Fruit fly (Drosophila melanogaster) whole organism, embryonic: ENCODE measurements around the gene Pstk.

Source experiments
- Blimp-1 ChIP-seq: fragments of 200-800 bp; sonication (Bioruptor generic); optimal IDR thresholded peaks from 3 replicates; lab custom pipeline; 2018; ENCODE audit warnings: missing biosample characterization, missing genetic modification characterization, mild to moderate bottlenecking, moderate library complexity, missing genetic modification reagents
- CG10979 ChIP-seq: fragments of 200-800 bp; sonication (Bioruptor generic); optimal IDR thresholded peaks from 2 replicates; lab custom pipeline; 2018; ENCODE audit warnings: missing biosample characterization, mild to moderate bottlenecking, missing genetic modification characterization, moderate library complexity
- CG11560 ChIP-seq: fragments of 200-800 bp; sonication (Bioruptor generic); IDR thresholded peaks from 3 replicates; pipeline ENCODE4 v1.3.6; 2022; ENCODE audit warnings: missing biosample characterization, missing genetic modification characterization
- CG1233 ChIP-seq: fragments of 200-800 bp; sonication (Bioruptor generic); optimal IDR thresholded peaks from 4 replicates; lab custom pipeline; 2018; ENCODE audit warnings: missing biosample characterization, mild to moderate bottlenecking, missing genetic modification characterization
- CG12769 ChIP-seq: fragments of 200-800 bp; sonication (Bioruptor generic); optimal IDR thresholded peaks from 2 replicates; lab custom pipeline; 2019; ENCODE audit warnings: missing biosample characterization, mild to moderate bottlenecking, missing genetic modification characterization, moderate library complexity
- CG13424 ChIP-seq: fragments of 200-800 bp; sonication (Bioruptor generic); optimal IDR thresholded peaks from 2 replicates; lab custom pipeline; 2019; ENCODE audit warnings: missing biosample characterization, mild to moderate bottlenecking, missing genetic modification characterization, moderate library complexity
- CG13624 ChIP-seq: fragments of 200-800 bp; sonication (Bioruptor generic); optimal IDR thresholded peaks from 2 replicates; lab custom pipeline; 2016; ENCODE audit warnings: missing biosample characterization, missing genetic modification characterization
- CG13775 ChIP-seq: fragments of 200-800 bp; sonication (Bioruptor generic); optimal IDR thresholded peaks from 3 replicates; lab custom pipeline; 2017; ENCODE audit warnings: missing biosample characterization, mild to moderate bottlenecking, missing genetic modification characterization
- CG15269 ChIP-seq: fragments of 200-800 bp; sonication (Bioruptor generic); optimal IDR thresholded peaks from 2 replicates; lab custom pipeline; 2018; ENCODE audit warnings: missing biosample characterization, mild to moderate bottlenecking, missing genetic modification characterization, moderate library complexity
- CG17829 ChIP-seq: fragments of 200-800 bp; optimal IDR thresholded peaks from 2 replicates; lab custom pipeline; 2019; ENCODE audit warnings: missing biosample characterization, mild to moderate bottlenecking, missing genetic modification characterization, moderate library complexity
- CG18011 ChIP-seq: fragments of 200-800 bp; sonication (Bioruptor generic); optimal IDR thresholded peaks from 2 replicates; lab custom pipeline; 2017; ENCODE audit warnings: missing biosample characterization, missing genetic modification characterization, mild to moderate bottlenecking, moderate library complexity, missing genotype
- CG3281 ChIP-seq: fragments of 200-800 bp; sonication (Bioruptor generic); optimal IDR thresholded peaks from 3 replicates; lab custom pipeline; 2017; ENCODE audit warnings: missing biosample characterization, mild to moderate bottlenecking, missing genetic modification characterization
- CG34224 ChIP-seq: fragments of 200-800 bp; sonication (Bioruptor generic); IDR thresholded peaks from 3 replicates; pipeline ENCODE4 v1.3.6; 2022; ENCODE audit warnings: missing biosample characterization, missing genetic modification characterization; ENCODE audit not compliant: partially characterized antibody
- CG3838 ChIP-seq: fragments of 200-800 bp; sonication (Bioruptor generic); optimal IDR thresholded peaks from 3 replicates; lab custom pipeline; 2016; ENCODE audit warnings: missing biosample characterization, missing genetic modification characterization
- CG4404 ChIP-seq: fragments of 200-800 bp; sonication (Bioruptor generic); IDR thresholded peaks from 2 replicates; pipeline ENCODE4 v1.3.6; 2022; ENCODE audit warnings: missing biosample characterization, missing genetic modification characterization
- CG6791 ChIP-seq: fragments of 200-800 bp; sonication (Bioruptor generic); IDR thresholded peaks from 3 replicates; pipeline ENCODE4 v1.3.6; 2022; ENCODE audit warnings: missing biosample characterization, missing genetic modification characterization; ENCODE audit not compliant: partially characterized antibody
- CG7556 ChIP-seq: fragments of 200-800 bp; sonication (Bioruptor generic); optimal IDR thresholded peaks from 2 replicates; lab custom pipeline; 2017; ENCODE audit warnings: missing biosample characterization, mild to moderate bottlenecking, missing genetic modification characterization
- CG7928 ChIP-seq: fragments of 200-800 bp; sonication (Bioruptor generic); optimal IDR thresholded peaks from 2 replicates; lab custom pipeline; 2017; ENCODE audit warnings: missing biosample characterization, mild to moderate bottlenecking, missing genetic modification characterization
- CG7987 ChIP-seq: fragments of 200-800 bp; sonication (Bioruptor generic); optimal IDR thresholded peaks from 2 replicates; lab custom pipeline; 2018; ENCODE audit warnings: missing biosample characterization, mild to moderate bottlenecking, missing genetic modification characterization, moderate library complexity
- CkIIα-i1 ChIP-seq: fragments of 200-800 bp; sonication (Bioruptor generic); IDR thresholded peaks from 2 replicates; pipeline ENCODE4 v1.3.6; 2022; ENCODE audit warnings: missing biosample characterization, missing genetic modification characterization
- Dad ChIP-seq: fragments of 200-800 bp; sonication (Bioruptor generic); optimal IDR thresholded peaks from 3 replicates; lab custom pipeline; 2016; ENCODE audit warnings: missing biosample characterization, missing genetic modification characterization
- Fer2 ChIP-seq: fragments of 200-800 bp; sonication (Bioruptor generic); optimal IDR thresholded peaks from 2 replicates; lab custom pipeline; 2018; ENCODE audit warnings: missing biosample characterization, mild to moderate bottlenecking, missing genetic modification characterization, moderate library complexity
- HLHmδ ChIP-seq: fragments of 200-800 bp; sonication (Bioruptor generic); optimal IDR thresholded peaks from 2 replicates; lab custom pipeline; 2018; ENCODE audit warnings: missing biosample characterization, mild to moderate bottlenecking, missing genetic modification characterization, moderate library complexity
- Hand ChIP-seq: fragments of 200-800 bp; sonication (Bioruptor generic); optimal IDR thresholded peaks from 2 replicates; lab custom pipeline; 2017; ENCODE audit warnings: mild to moderate bottlenecking, missing biosample characterization, missing genetic modification reagents, missing genetic modification characterization
- Hmr ChIP-seq: fragments of 200-800 bp; sonication (Bioruptor generic); optimal IDR thresholded peaks from 3 replicates; lab custom pipeline; 2017; ENCODE audit warnings: mild to moderate bottlenecking, missing biosample characterization, missing genetic modification reagents, missing genetic modification characterization
- Hr3 ChIP-seq: fragments of 200-800 bp; sonication (Bioruptor generic); optimal IDR thresholded peaks from 3 replicates; lab custom pipeline; 2016; ENCODE audit warnings: missing biosample characterization, missing genetic modification characterization
- Med ChIP-seq: fragments of 200-800 bp; sonication (Bioruptor generic); peaks from one replicate; lab custom pipeline; 2016; ENCODE audit warnings: missing biosample characterization, missing genetic modification characterization, mild to moderate bottlenecking, inconsistent platforms, moderate library complexity
- NfI ChIP-seq: fragments of 200-800 bp; sonication (Bioruptor generic); optimal IDR thresholded peaks from 3 replicates; lab custom pipeline; 2018; ENCODE audit warnings: missing biosample characterization, mild to moderate bottlenecking, missing genetic modification characterization, moderate library complexity
- Vsx1 ChIP-seq: fragments of 200-800 bp; sonication (Bioruptor generic); optimal IDR thresholded peaks from 2 replicates; lab custom pipeline; 2017; ENCODE audit warnings: missing biosample characterization, mild to moderate bottlenecking, missing genetic modification characterization, missing genetic modification reagents
- abd-A ChIP-seq: fragments of 200-800 bp; sonication (Bioruptor generic); optimal IDR thresholded peaks from 3 replicates; lab custom pipeline; 2019; ENCODE audit warnings: missing biosample characterization, mild to moderate bottlenecking, missing genetic modification characterization, moderate library complexity
- btn ChIP-seq: fragments of 200-800 bp; sonication (Bioruptor generic); optimal IDR thresholded peaks from 2 replicates; lab custom pipeline; 2016; ENCODE audit warnings: missing biosample characterization, missing genetic modification characterization
- caup ChIP-seq: fragments of 200-800 bp; sonication (Bioruptor generic); optimal IDR thresholded peaks from 3 replicates; lab custom pipeline; 2017; ENCODE audit warnings: missing biosample characterization, mild to moderate bottlenecking, missing genetic modification characterization, moderate library complexity; ENCODE audit not compliant: severe bottlenecking
- corto ChIP-seq: fragments of 200-800 bp; sonication (Bioruptor generic); optimal IDR thresholded peaks from 2 replicates; lab custom pipeline; 2016; ENCODE audit warnings: missing biosample characterization, mild to moderate bottlenecking, missing genetic modification characterization, moderate library complexity
- crol ChIP-seq: fragments of 200-800 bp; sonication (Bioruptor generic); IDR thresholded peaks from 2 replicates; pipeline ENCODE4 v1.3.6; 2022; ENCODE audit warnings: missing biosample characterization, missing genetic modification characterization
- cwo ChIP-seq: fragments of 200-800 bp; sonication (Bioruptor generic); optimal IDR thresholded peaks from 3 replicates; lab custom pipeline; 2017; ENCODE audit warnings: missing biosample characterization, missing genetic modification characterization, mild to moderate bottlenecking, moderate library complexity, missing genetic modification reagents
- ems ChIP-seq: fragments of 200-800 bp; sonication (Bioruptor generic); optimal IDR thresholded peaks from 3 replicates; lab custom pipeline; 2016; ENCODE audit warnings: missing biosample characterization, missing genetic modification characterization
- gcm2 ChIP-seq: fragments of 200-800 bp; sonication (Bioruptor generic); optimal IDR thresholded peaks from 2 replicates; lab custom pipeline; 2016; ENCODE audit warnings: missing biosample characterization, missing genetic modification characterization
- gem ChIP-seq: fragments of 200-800 bp; sonication (Bioruptor generic); optimal IDR thresholded peaks from 2 replicates; lab custom pipeline; 2019; ENCODE audit warnings: missing biosample characterization, mild to moderate bottlenecking, missing genetic modification characterization, moderate library complexity
- grau ChIP-seq: fragments of 200-800 bp; optimal IDR thresholded peaks from 3 replicates; lab custom pipeline; 2019; ENCODE audit warnings: missing biosample characterization, mild to moderate bottlenecking, missing genetic modification characterization, moderate library complexity
- ind ChIP-seq: fragments of 200-800 bp; sonication (Bioruptor generic); optimal IDR thresholded peaks from 3 replicates; lab custom pipeline; 2016; ENCODE audit warnings: missing biosample characterization, missing genetic modification characterization
- inv ChIP-seq: fragments of 200-800 bp; sonication (Bioruptor generic); IDR thresholded peaks from 2 replicates; pipeline ENCODE4 v1.3.6; 2022; ENCODE audit warnings: missing biosample characterization, missing genetic modification characterization; ENCODE audit not compliant: partially characterized antibody
- ken ChIP-seq: fragments of 200-800 bp; sonication (Bioruptor generic); IDR thresholded peaks from 3 replicates; pipeline ENCODE4 v1.3.6; 2022; ENCODE audit warnings: missing biosample characterization, missing genetic modification characterization
- kni ChIP-seq: fragments of 200-800 bp; sonication (Bioruptor generic); optimal IDR thresholded peaks from 3 replicates; lab custom pipeline; 2017; ENCODE audit warnings: mild to moderate bottlenecking, missing biosample characterization, missing genetic modification reagents, missing genetic modification characterization
- maf-S ChIP-seq: fragments of 200-800 bp; sonication (Bioruptor generic); optimal IDR thresholded peaks from 2 replicates; lab custom pipeline; 2016; ENCODE audit warnings: missing biosample characterization, missing genetic modification characterization
- mirr ChIP-seq: fragments of 200-800 bp; sonication (Bioruptor generic); optimal IDR thresholded peaks from 3 replicates; lab custom pipeline; 2018; ENCODE audit warnings: missing biosample characterization, mild to moderate bottlenecking, missing genetic modification characterization
- phol ChIP-seq: fragments of 200-800 bp; sonication (Bioruptor generic); optimal IDR thresholded peaks from 3 replicates; lab custom pipeline; 2018; ENCODE audit warnings: missing biosample characterization, mild to moderate bottlenecking, missing genetic modification characterization, moderate library complexity
- pros ChIP-seq: fragments of 200-800 bp; sonication (Bioruptor generic); optimal IDR thresholded peaks from 3 replicates; lab custom pipeline; 2019; ENCODE audit warnings: missing biosample characterization, mild to moderate bottlenecking, missing genetic modification characterization, moderate library complexity
- rib ChIP-seq: fragments of 200-800 bp; sonication (Bioruptor generic); IDR thresholded peaks from 2 replicates; pipeline ENCODE4 v1.3.6; 2022; ENCODE audit warnings: missing biosample characterization, missing genetic modification characterization
- seq ChIP-seq: fragments of 200-800 bp; sonication (Bioruptor generic); IDR thresholded peaks from 2 replicates; pipeline ENCODE4 v1.3.6; 2022; ENCODE audit warnings: missing biosample characterization, missing genetic modification characterization

The Pstk gene

DNA sequence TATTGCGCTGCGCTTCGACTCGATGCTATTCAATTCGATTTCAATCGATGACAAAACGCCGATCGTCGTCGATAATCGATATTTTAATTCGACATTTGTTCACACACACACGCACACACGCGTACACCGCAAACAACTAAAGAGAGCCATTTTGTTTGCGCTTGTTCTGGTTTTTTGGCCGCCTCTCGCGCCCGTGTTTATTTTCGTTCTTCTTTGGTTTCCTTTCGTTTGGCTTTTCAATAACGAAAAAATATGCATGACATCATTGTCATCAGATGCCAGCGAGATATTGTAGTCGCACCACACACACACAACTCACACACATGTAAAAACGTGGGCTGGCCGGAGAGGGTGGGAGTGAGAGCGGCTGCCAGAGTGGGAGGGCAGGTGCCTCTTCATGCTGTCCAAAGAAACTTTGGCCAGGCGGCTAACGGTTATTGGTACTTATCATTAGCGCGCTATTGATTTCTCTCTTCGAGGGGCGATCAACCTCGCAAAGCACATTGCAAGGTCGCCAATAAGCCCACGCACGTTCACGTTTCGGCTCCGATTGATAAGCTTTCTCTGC is 10.2 kb downstream of the Pstk start:
- no peak for TF ChIP-seq Hand
- TF ChIP-seq inv (GFP tag; lab: Robert Waterston, UW): 0 out of 2 replicates have a peak, but pooled peaks have one; percentile 17
- TF ChIP-seq CG17829 (tag; lab: Kevin White, UChicago): no peak
- no peak for TF ChIP-seq CG3281 (GFP tag; lab: Kevin White, UChicago)
- peak; percentile 35; the same call in 2 of the 3 replicates for TF ChIP-seq CG34224
- TF ChIP-seq mirr (GFP tag; lab: Kevin White, UChicago): peak; percentile 65
- no peak for TF ChIP-seq CkIIα-i1 (GFP tag; lab: Robert Waterston, UW)
- peak; percentile 26 for TF ChIP-seq pros
- TF ChIP-seq HLHmδ (GFP tag; lab: Kevin White, UChicago): no peak
- no peak for TF ChIP-seq abd-A (tag; lab: Kevin White, UChicago)
- TF ChIP-seq CG6791 (GFP tag; lab: Robert Waterston, UW): peak; percentile 72; the same call in 2 of the 3 replicates
- no peak for TF ChIP-seq CG7928 (GFP tag; lab: Kevin White, UChicago)
- peak; percentile 82 for TF ChIP-seq kni
- no peak for TF ChIP-seq ems (GFP tag; lab: Kevin White, UChicago)
- peak; percentile 66 for TF ChIP-seq CG12769
- no peak for TF ChIP-seq maf-S
- TF ChIP-seq Dad (GFP tag; lab: Kevin White, UChicago): no peak
- no peak for TF ChIP-seq Fer2 (tag; lab: Kevin White, UChicago)
- TF ChIP-seq CG7556 (GFP tag; lab: Kevin White, UChicago): no peak
- no peak for TF ChIP-seq CG15269 (tag; lab: Kevin White, UChicago)
- peak; percentile 31 for TF ChIP-seq CG13624 (GFP tag; lab: Kevin White, UChicago)
- no peak for TF ChIP-seq seq (GFP tag; lab: Robert Waterston, UW)
- TF ChIP-seq CG7987: no peak
- no peak for TF ChIP-seq gcm2
- TF ChIP-seq caup (GFP tag; lab: Kevin White, UChicago): no peak
- no peak for TF ChIP-seq ken
- TF ChIP-seq corto (GFP tag; lab: Kevin White, UChicago): no peak
- TF ChIP-seq CG13775: no peak
- TF ChIP-seq ind (GFP tag; lab: Kevin White, UChicago): no peak
- no peak for TF ChIP-seq Hmr
- no peak for TF ChIP-seq CG4404 (GFP tag; lab: Robert Waterston, UW)
- TF ChIP-seq gem (tag; lab: Kevin White, UChicago): no peak
- no peak for TF ChIP-seq Vsx1 (GFP tag; lab: Kevin White, UChicago)
- peak; percentile 61 for TF ChIP-seq crol (GFP tag; lab: Robert Waterston, UW)
- TF ChIP-seq CG18011: no peak
- TF ChIP-seq cwo (GFP tag; lab: Kevin White, UChicago): peak; percentile 93
- TF ChIP-seq Hr3 (GFP tag; lab: Kevin White, UChicago): no peak
- TF ChIP-seq Blimp-1: no peak
- TF ChIP-seq Med: peak; percentile 54
- no peak for TF ChIP-seq btn (GFP tag; lab: Kevin White, UChicago)
- no peak for TF ChIP-seq rib (GFP tag; lab: Robert Waterston, UW)
- TF ChIP-seq grau: no peak
- no peak for TF ChIP-seq NfI (GFP tag; lab: Kevin White, UChicago)
- no peak for TF ChIP-seq CG13424
- no peak for TF ChIP-seq CG10979 (tag; lab: Kevin White, UChicago)
- TF ChIP-seq CG1233 (GFP tag; lab: Kevin White, UChicago): peak; percentile 19
- TF ChIP-seq CG11560 (tag; lab: Robert Waterston, UW): no peak
- peak; percentile 31 for TF ChIP-seq phol (tag; lab: Kevin White, UChicago)
- TF ChIP-seq CG3838 (GFP tag; lab: Kevin White, UChicago): no peak
